Worm (Caenorhabditis elegans) whole organism, mixed stage, embryonic: ENCODE data around the gene C33A12.3.

Experiments used
- M03D4.4 ChIP-seq: sonication (generic microtip); optimal IDR thresholded peaks from 2 replicates; lab custom pipeline; 2017; ENCODE audit warnings: mild to moderate bottlenecking, missing genetic modification characterization, missing compliant biosample characterization
- bed-3 ChIP-seq: fragments of 200-800 bp; sonication (Bioruptor generic); optimal IDR thresholded peaks from 3 replicates; lab custom pipeline; 2018; ENCODE audit warnings: mild to moderate bottlenecking, missing genetic modification characterization, moderate library complexity, missing compliant biosample characterization
- blmp-1 ChIP-seq: fragments of 150-350 bp; optimal IDR thresholded peaks from 2 replicates; lab custom pipeline; 2014; ENCODE audit warnings: missing biosample characterization, missing genetic modification characterization
- ceh-39 ChIP-seq: fragments of 150-350 bp; optimal IDR thresholded peaks from 2 replicates; lab custom pipeline; 2014; ENCODE audit warnings: missing biosample characterization, missing genetic modification characterization
- ceh-83 ChIP-seq: fragments of 200-800 bp; sonication (Bioruptor generic); optimal IDR thresholded peaks from 2 replicates; lab custom pipeline; 2018; ENCODE audit warnings: mild to moderate bottlenecking, missing genetic modification characterization, missing compliant biosample characterization
- ces-1 ChIP-seq: fragments of 150-350 bp; optimal IDR thresholded peaks from 2 replicates; lab custom pipeline; 2014; ENCODE audit warnings: missing biosample characterization, missing genetic modification reagents, missing genetic modification characterization
- cnd-1 ChIP-seq: fragments of 200-800 bp; sonication (Bioruptor generic); optimal IDR thresholded peaks from 2 replicates; lab custom pipeline; 2018; ENCODE audit warnings: mild to moderate bottlenecking, missing genetic modification characterization, missing compliant biosample characterization
- drap-1 ChIP-seq: fragments of 200-800 bp; sonication (Bioruptor generic); optimal IDR thresholded peaks from 3 replicates; lab custom pipeline; 2018; ENCODE audit warnings: mild to moderate bottlenecking, missing genetic modification characterization, missing compliant biosample characterization
- elt-1 ChIP-seq: sonication (generic microtip); optimal IDR thresholded peaks from 2 replicates; lab custom pipeline; 2017; ENCODE audit warnings: missing genetic modification characterization, mild to moderate bottlenecking, missing compliant biosample characterization, antibody characterized with exemption, moderate library complexity, borderline replicate concordance; ENCODE audit not compliant: insufficient read depth
- elt-3 ChIP-seq: fragments of 150-350 bp; optimal IDR thresholded peaks from 2 replicates; lab custom pipeline; 2014; ENCODE audit warnings: missing biosample characterization, missing genetic modification characterization
- flh-1 ChIP-seq: fragments of 200-800 bp; sonication (Bioruptor generic); optimal IDR thresholded peaks from 2 replicates; lab custom pipeline; 2018; ENCODE audit warnings: mild to moderate bottlenecking, missing genetic modification characterization, moderate library complexity, missing compliant biosample characterization
- ham-2 ChIP-seq: fragments of 200-800 bp; sonication (Bioruptor generic); optimal IDR thresholded peaks from 2 replicates; lab custom pipeline; 2018; ENCODE audit warnings: mild to moderate bottlenecking, missing genetic modification characterization, missing compliant biosample characterization
- hlh-1 ChIP-seq: fragments of 150-350 bp; optimal IDR thresholded peaks from 2 replicates; lab custom pipeline; 2014; ENCODE audit warnings: missing biosample characterization, missing genetic modification reagents, missing genetic modification characterization
- lin-13 ChIP-seq: fragments of 150-350 bp; optimal IDR thresholded peaks from 2 replicates; lab custom pipeline; 2014; ENCODE audit warnings: missing biosample characterization, missing genetic modification characterization
- lin-32 ChIP-seq: fragments of 200-800 bp; sonication (Bioruptor generic); optimal IDR thresholded peaks from 2 replicates; lab custom pipeline; 2018; ENCODE audit warnings: mild to moderate bottlenecking, missing genetic modification characterization, missing compliant biosample characterization
- lsy-2 ChIP-seq: fragments of 150-350 bp; optimal IDR thresholded peaks from 2 replicates; lab custom pipeline; 2014; ENCODE audit warnings: missing biosample characterization, missing genetic modification characterization
- mab-5 ChIP-seq: fragments of 150-350 bp; optimal IDR thresholded peaks from 2 replicates; lab custom pipeline; 2014; ENCODE audit warnings: missing biosample characterization, missing genetic modification characterization
- mep-1 ChIP-seq: fragments of 150-350 bp; optimal IDR thresholded peaks from 2 replicates; lab custom pipeline; 2017; ENCODE audit warnings: missing biosample characterization, missing genetic modification reagents, missing genetic modification characterization, inconsistent platforms
- mls-2 ChIP-seq: sonication (generic microtip); optimal IDR thresholded peaks from 2 replicates; lab custom pipeline; 2016; ENCODE audit warnings: mild to moderate bottlenecking, missing genetic modification characterization, moderate library complexity, missing compliant biosample characterization
- nhr-2 ChIP-seq: fragments of 150-350 bp; optimal IDR thresholded peaks from 2 replicates; lab custom pipeline; 2014; ENCODE audit warnings: missing biosample characterization, missing genetic modification characterization
- nhr-237 ChIP-seq: fragments of 150-350 bp; optimal IDR thresholded peaks from 2 replicates; lab custom pipeline; 2014; ENCODE audit warnings: missing biosample characterization, missing genetic modification characterization
- nhr-28 ChIP-seq: fragments of 150-350 bp; optimal IDR thresholded peaks from 2 replicates; lab custom pipeline; 2014; ENCODE audit warnings: missing biosample characterization, missing genetic modification characterization
- nhr-76 ChIP-seq: sonication (generic microtip); optimal IDR thresholded peaks from 2 replicates; lab custom pipeline; 2017; ENCODE audit warnings: missing biosample characterization, missing genetic modification characterization
- pha-4 ChIP-seq: fragments of 150-350 bp; optimal IDR thresholded peaks from 2 replicates; lab custom pipeline; 2018; ENCODE audit warnings: missing biosample characterization, missing genetic modification reagents, missing genetic modification characterization
- sem-2 ChIP-seq: fragments of 200-800 bp; sonication (Bioruptor generic); optimal IDR thresholded peaks from 2 replicates; lab custom pipeline; 2018; ENCODE audit warnings: mild to moderate bottlenecking, missing genetic modification characterization, missing compliant biosample characterization
- snpc-4 ChIP-seq: fragments of 150-350 bp; optimal IDR thresholded peaks from 2 replicates; lab custom pipeline; 2014; ENCODE audit warnings: missing biosample characterization, missing genetic modification characterization
- sptf-1 ChIP-seq: sonication (generic microtip); optimal IDR thresholded peaks from 2 replicates; lab custom pipeline; 2017; ENCODE audit warnings: mild to moderate bottlenecking, missing genetic modification characterization, moderate library complexity, missing compliant biosample characterization
- unc-120 ChIP-seq: sonication (generic microtip); optimal IDR thresholded peaks from 2 replicates; lab custom pipeline; 2017; ENCODE audit warnings: missing genetic modification characterization, missing compliant biosample characterization; ENCODE audit not compliant: poor library complexity, severe bottlenecking
- unc-39 ChIP-seq: fragments of 150-350 bp; optimal IDR thresholded peaks from 2 replicates; lab custom pipeline; 2014; ENCODE audit warnings: missing biosample characterization, missing genetic modification characterization
- unc-62 ChIP-seq: fragments of 150-350 bp; optimal IDR thresholded peaks from 2 replicates; lab custom pipeline; 2014; ENCODE audit warnings: missing biosample characterization, missing genetic modification reagents, missing genetic modification characterization
- zip-8 ChIP-seq: fragments of 150-350 bp; optimal IDR thresholded peaks from 2 replicates; lab custom pipeline; 2014; ENCODE audit warnings: missing biosample characterization, missing genetic modification characterization
- ztf-11 ChIP-seq: fragments of 150-350 bp; optimal IDR thresholded peaks from 2 replicates; lab custom pipeline; 2014; ENCODE audit warnings: missing biosample characterization, missing genetic modification characterization

The C33A12.3 gene

DNA sequence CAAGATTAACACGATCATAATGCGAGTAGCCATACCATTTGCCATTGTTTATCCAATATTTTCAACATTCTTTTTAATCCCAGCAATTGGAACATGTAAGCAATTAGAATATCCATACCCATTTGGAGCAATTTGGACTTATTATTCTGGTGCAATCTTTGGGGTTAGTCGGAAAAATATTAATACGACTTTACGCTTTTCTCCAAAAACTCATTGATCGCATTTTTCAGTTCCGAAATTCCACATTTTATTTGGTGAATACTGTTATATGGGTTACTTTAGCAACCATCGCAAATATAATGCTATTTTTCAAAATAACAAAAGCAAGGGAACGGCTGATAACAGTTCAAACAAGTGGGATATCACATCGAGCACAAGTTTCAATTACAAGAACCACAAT is 26.0 kb downstream of the C33A12.3 start:
- no peak for TF ChIP-seq ceh-83 (GFP tag; lab: Kevin White, UChicago)
- no peak for TF ChIP-seq lin-32
- no peak for TF ChIP-seq ztf-11 (tag; lab: Kevin White, UChicago)
- no peak for TF ChIP-seq ces-1 (GFP tag; lab: Kevin White, UChicago)
- TF ChIP-seq drap-1 (GFP tag; lab: Kevin White, UChicago) = no peak
- TF ChIP-seq lin-13 (tag; lab: Kevin White, UChicago) = no peak
- no peak for TF ChIP-seq nhr-76 (tag; lab: Kevin White, UChicago)
- no peak for TF ChIP-seq mls-2 (tag; lab: Kevin White, UChicago)
- no peak for TF ChIP-seq ceh-39 (tag; lab: Kevin White, UChicago)
- TF ChIP-seq nhr-237 (tag; lab: Kevin White, UChicago) = no peak
- TF ChIP-seq M03D4.4 = no peak
- TF ChIP-seq sem-2 (GFP tag; lab: Kevin White, UChicago) = no peak
- no peak for TF ChIP-seq blmp-1 (tag; lab: Kevin White, UChicago)
- no peak for TF ChIP-seq mab-5 (tag; lab: Kevin White, UChicago)
- no peak for TF ChIP-seq cnd-1 (tag; lab: Kevin White, UChicago)
- no peak for TF ChIP-seq unc-62 (GFP tag; lab: Kevin White, UChicago)
- no peak for TF ChIP-seq hlh-1 (tag; lab: Kevin White, UChicago)
- TF ChIP-seq snpc-4 = no peak
- TF ChIP-seq lsy-2 (tag; lab: Kevin White, UChicago) = no peak
- TF ChIP-seq elt-3 (tag; lab: Kevin White, UChicago) = no peak

DNA sequence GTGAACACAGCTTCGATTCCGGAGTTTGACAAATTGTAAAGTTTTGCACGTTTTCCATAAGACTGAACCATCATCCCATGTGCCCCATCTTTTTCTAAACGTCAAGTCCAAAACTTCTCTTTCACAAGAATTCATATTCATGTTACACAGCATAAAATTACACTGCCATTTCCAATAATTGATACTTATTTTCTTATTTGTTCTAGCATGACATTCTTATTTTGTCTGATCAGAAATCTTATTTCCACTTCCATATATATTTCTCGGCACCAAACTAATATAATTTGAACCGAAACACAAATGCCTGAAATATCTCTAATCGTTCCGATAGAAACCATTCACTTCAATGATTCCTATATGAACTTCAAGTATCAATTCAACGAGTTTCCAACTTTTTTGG is 26.8 kb downstream of the C33A12.3 start, which contains the start of gene sru-2:
Gene sru-2 (plus strand): TSS at position 301 of the 400 bp plus-strand sequence.
- TF ChIP-seq ham-2 (GFP tag; lab: Kevin White, UChicago) = no peak
- TF ChIP-seq ztf-11 (tag; lab: Kevin White, UChicago) = no peak
- no peak for TF ChIP-seq blmp-1 (tag; lab: Kevin White, UChicago)
- no peak for TF ChIP-seq ceh-39 (tag; lab: Kevin White, UChicago)
- no peak for TF ChIP-seq bed-3
- no peak for TF ChIP-seq unc-39 (tag; lab: Kevin White, UChicago)
- TF ChIP-seq M03D4.4 = no peak
- no peak for TF ChIP-seq lin-32
- TF ChIP-seq elt-1 (tag; lab: Kevin White, UChicago) = no peak
- TF ChIP-seq elt-3 (tag; lab: Kevin White, UChicago) = no peak
- no peak for TF ChIP-seq flh-1
- TF ChIP-seq nhr-237 (tag; lab: Kevin White, UChicago) = no peak
- TF ChIP-seq, all 35 proteins: peak for 0

ce11 chrIV:9485040-9485439 is 27.8 kb downstream of the C33A12.3 start, which contains the start of gene gadr-2:
Gene gadr-2, minus strand, starts transcription at chrIV:9485140.
- no peak for TF ChIP-seq elt-1 (tag; lab: Kevin White, UChicago)
- no peak for TF ChIP-seq lin-13 (tag; lab: Kevin White, UChicago)
- no peak for TF ChIP-seq nhr-76 (tag; lab: Kevin White, UChicago)
- TF ChIP-seq unc-62 (GFP tag; lab: Kevin White, UChicago) = no peak
- no peak for TF ChIP-seq nhr-2 (tag; lab: Kevin White, UChicago)
- no peak for TF ChIP-seq sptf-1 (tag; lab: Kevin White, UChicago)
- TF ChIP-seq zip-8 (tag; lab: Kevin White, UChicago) = no peak
- no peak for TF ChIP-seq flh-1
- TF ChIP-seq unc-39 (tag; lab: Kevin White, UChicago) = no peak
- TF ChIP-seq lin-32 = no peak
- no peak for TF ChIP-seq mls-2 (tag; lab: Kevin White, UChicago)
- TF ChIP-seq ztf-11 (tag; lab: Kevin White, UChicago) = no peak
- TF ChIP-seq drap-1 (GFP tag; lab: Kevin White, UChicago) = no peak
- TF ChIP-seq ceh-83 (GFP tag; lab: Kevin White, UChicago) = no peak
- no peak for TF ChIP-seq snpc-4
- TF ChIP-seq ces-1 (GFP tag; lab: Kevin White, UChicago) = no peak
- TF ChIP-seq bed-3 = no peak
- no peak for TF ChIP-seq pha-4 (tag; lab: Kevin White, UChicago)
- TF ChIP-seq ham-2 (GFP tag; lab: Kevin White, UChicago) = no peak

DNA sequence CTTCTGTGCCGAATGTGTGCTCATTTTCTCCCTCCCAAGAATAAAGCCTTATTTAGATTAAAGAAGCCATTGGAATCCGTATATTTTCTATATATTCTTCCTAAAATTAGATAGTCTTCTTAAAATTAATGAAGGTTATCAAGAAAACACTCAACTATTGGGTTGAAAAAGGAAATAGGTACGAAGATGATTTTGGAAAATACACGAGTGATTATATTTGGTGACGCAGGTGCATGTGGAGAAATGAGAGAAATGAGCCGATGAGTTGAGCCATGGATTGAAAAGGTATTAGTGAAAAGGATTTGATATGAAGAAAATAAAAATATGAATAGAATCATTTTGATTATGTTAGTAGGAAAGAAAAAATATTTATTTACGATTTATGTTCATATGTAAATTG is 31.9 kb downstream of the C33A12.3 start, which contains the start of gene cng-3:
Gene cng-3 (minus strand): TSS at position 102 of the 400 bp plus-strand sequence.
- TF ChIP-seq ceh-83 (GFP tag; lab: Kevin White, UChicago) (no peak), lin-32 (no peak), hlh-1 (tag; lab: Kevin White, UChicago) (no peak), zip-8 (tag; lab: Kevin White, UChicago) (no peak), drap-1 (GFP tag; lab: Kevin White, UChicago) (no peak), ces-1 (GFP tag; lab: Kevin White, UChicago) (no peak), mep-1 (tag; lab: Kevin White, UChicago) (no peak), snpc-4 (no peak), ceh-39 (tag; lab: Kevin White, UChicago) (no peak), mab-5 (tag; lab: Kevin White, UChicago) (no peak), unc-120 (tag; lab: Kevin White, UChicago) (no peak), elt-1 (tag; lab: Kevin White, UChicago) (no peak), nhr-28 (tag; lab: Kevin White, UChicago) (no peak)
